Fruit fly (Drosophila melanogaster): ENCODE data around the gene CG8003.

DNA sequence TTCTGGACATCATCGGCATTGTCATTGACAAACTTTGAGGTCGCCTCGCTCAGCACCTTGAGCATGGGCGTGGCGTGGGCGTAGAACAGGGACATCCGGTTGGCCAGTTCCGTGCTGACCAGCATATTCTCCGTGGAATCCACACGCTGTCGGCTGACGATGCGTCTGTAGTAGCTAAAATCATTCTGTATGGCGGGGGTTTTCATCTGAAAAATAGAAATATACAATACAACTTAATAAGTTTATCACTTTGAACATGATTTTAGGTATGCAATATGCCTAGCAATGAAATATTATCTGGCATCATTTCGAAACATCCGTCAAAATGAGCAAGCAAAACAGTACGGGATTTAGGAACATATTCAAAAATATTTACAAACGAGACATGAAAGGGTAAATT, 19.7 kb upstream of the CG8003 start, which contains the start of gene CG14154:
- TF ChIP-seq CG8478 (optimal IDR thresholded peaks at IDR 0.05) (no peak), CTCF (optimal IDR thresholded peaks at IDR 0.05) (no peak)

Measured in S2 (cell line).